Worm (Caenorhabditis elegans) whole organism, L2 larva: ENCODE measurements around the gene F52E1.3.

Experiments used
- ama-1 ChIP-seq: fragments of 150-350 bp; optimal IDR thresholded peaks from 2 replicates; lab custom pipeline; 2018; ENCODE audit warnings: inconsistent platforms
- nhr-77 ChIP-seq: fragments of 150-350 bp; optimal IDR thresholded peaks from 2 replicates; lab custom pipeline; 2014; ENCODE audit warnings: missing biosample characterization, missing genetic modification characterization

DNA sequence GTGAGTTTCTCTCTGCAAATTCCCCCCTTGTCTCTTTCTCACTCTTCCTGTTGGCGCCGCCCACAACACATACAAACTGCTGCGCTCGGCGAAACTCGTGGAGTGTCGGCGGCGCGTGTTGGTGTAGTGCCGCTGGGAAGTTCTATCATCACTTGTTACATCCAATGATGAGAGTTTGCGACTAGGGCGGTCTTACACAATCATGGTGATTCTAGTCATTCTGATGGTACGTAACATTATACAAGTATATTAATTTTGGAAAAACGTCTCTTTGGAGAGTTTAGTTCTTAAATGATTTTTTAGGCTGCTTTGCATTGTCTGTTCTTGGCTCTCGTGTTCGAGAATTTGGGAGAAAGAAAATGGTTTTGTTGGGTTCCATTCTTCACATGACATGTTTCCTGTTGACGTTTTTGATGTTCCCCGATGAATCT, 45.6 kb upstream of the F52E1.3 start:
- TF ChIP-seq ama-1 (peak; percentile 98), nhr-77 (tag; lab: Kevin White, UChicago) (no peak)
